In genomic region chr2L:1065038-1065437, dm6 we compare ENCODE assay signal across 1 fruit fly cellular context.
A peak's percentile ranks its signal among the peaks of the same experiment; 100 is the strongest.
TF ChIP-seq lines count a peak whose summit lies in the region.

No protein-coding gene starts in this region.

TF ChIP-seq in whole organism, embryonic, 481 proteins besides CTCF, POLR2A, EP300 and RAD21 (continued from another document and continues in another):
- 0 out of 2 replicates have a peak, but pooled peaks have one; percentile 24 for TF ChIP-seq sob (GFP tag; IDR thresholded peaks at IDR 0.05; lab: Robert Waterston, UW)
- no peak for TF ChIP-seq CG2120 (GFP tag; optimal IDR thresholded peaks at IDR 0.05; lab: Kevin White, UChicago)
- peak; percentile 62 for TF ChIP-seq Drgx (GFP tag; IDR thresholded peaks at IDR 0.05; lab: Robert Waterston, UW)
- TF ChIP-seq fd102C (GFP tag; optimal IDR thresholded peaks at IDR 0.05; lab: Kevin White, UChicago) = no peak
- no peak for TF ChIP-seq CG17359 (tag; optimal IDR thresholded peaks at IDR 0.05; lab: Kevin White, UChicago)
- no peak for TF ChIP-seq sqz (GFP tag; optimal IDR thresholded peaks at IDR 0.05; lab: Kevin White, UChicago)
- no peak for TF ChIP-seq wek (GFP tag; optimal IDR thresholded peaks at IDR 0.05; lab: Kevin White, UChicago)
- TF ChIP-seq CG31388 (GFP tag; optimal IDR thresholded peaks at IDR 0.05; lab: Kevin White, UChicago) = no peak
- TF ChIP-seq z (GFP tag; IDR thresholded peaks at IDR 0.05; lab: Robert Waterston, UW) = 0 out of 3 replicates have a peak, but pooled peaks have one; percentile 38
- peak; percentile 2 for TF ChIP-seq Chrac-16 (GFP tag; optimal IDR thresholded peaks at IDR 0.05; lab: Kevin White, UChicago)
- TF ChIP-seq Pdp1 (GFP tag; optimal IDR thresholded peaks at IDR 0.05; lab: Kevin White, UChicago) = no peak
- TF ChIP-seq bsh (GFP tag; optimal IDR thresholded peaks at IDR 0.05; lab: Kevin White, UChicago) = peak; percentile 30 to 75
- peak; percentile 23 for TF ChIP-seq CG18262 (tag; optimal IDR thresholded peaks at IDR 0.05; lab: Kevin White, UChicago)
- TF ChIP-seq rib (GFP tag; IDR thresholded peaks at IDR 0.05; lab: Robert Waterston, UW) = no peak
- no peak for TF ChIP-seq CG18619 (GFP tag; optimal IDR thresholded peaks at IDR 0.05; lab: Kevin White, UChicago)
- TF ChIP-seq CG17912 (GFP tag; optimal IDR thresholded peaks at IDR 0.05; lab: Kevin White, UChicago) = no peak
- no peak for TF ChIP-seq trh (GFP tag; optimal IDR thresholded peaks at IDR 0.05; lab: Kevin White, UChicago)
- TF ChIP-seq B-H1 (GFP tag; IDR thresholded peaks at IDR 0.05; lab: Robert Waterston, UW) = no peak
- no peak for TF ChIP-seq grau (tag; optimal IDR thresholded peaks at IDR 0.05; lab: Kevin White, UChicago)
- TF ChIP-seq Ssrp (tag; optimal IDR thresholded peaks at IDR 0.05; lab: Kevin White, UChicago) = peak; percentile 33
- no peak for TF ChIP-seq tna (GFP tag; IDR thresholded peaks at IDR 0.05; lab: Robert Waterston, UW; ENCODE audit: partially characterized antibody)
- no peak for TF ChIP-seq Sox100B (GFP tag; optimal IDR thresholded peaks at IDR 0.05; lab: Kevin White, UChicago)
- TF ChIP-seq CG12744 (GFP tag; optimal IDR thresholded peaks at IDR 0.05; lab: Kevin White, UChicago) = no peak
- TF ChIP-seq dpn (GFP tag; optimal IDR thresholded peaks at IDR 0.05; lab: Kevin White, UChicago) = no peak
- TF ChIP-seq kah (GFP tag; optimal IDR thresholded peaks at IDR 0.05; lab: Kevin White, UChicago) = no peak
- TF ChIP-seq Hmx (GFP tag; optimal IDR thresholded peaks at IDR 0.05; lab: Kevin White, UChicago) = no peak
- TF ChIP-seq Elba2 (GFP tag; optimal IDR thresholded peaks at IDR 0.05; lab: Kevin White, UChicago) = no peak
- no peak for TF ChIP-seq CG16779 (GFP tag; IDR thresholded peaks at IDR 0.05; lab: Robert Waterston, UW)
- no peak for TF ChIP-seq pfk (GFP tag; optimal IDR thresholded peaks at IDR 0.05; lab: Kevin White, UChicago)
- TF ChIP-seq br (optimal IDR thresholded peaks at IDR 0.05; lab: Kevin White, UChicago) = no peak
- TF ChIP-seq CHES-1-like (GFP tag; optimal IDR thresholded peaks at IDR 0.05; lab: Kevin White, UChicago) = no peak
- TF ChIP-seq CG4404 (GFP tag; IDR thresholded peaks at IDR 0.05; lab: Robert Waterston, UW) = no peak
- no peak for TF ChIP-seq HLH4C (GFP tag; IDR thresholded peaks at IDR 0.05; lab: Robert Waterston, UW; ENCODE audit: partially characterized antibody)
- no peak for TF ChIP-seq scrt (GFP tag; optimal IDR thresholded peaks at IDR 0.05; lab: Kevin White, UChicago)
- no peak for TF ChIP-seq prd (optimal IDR thresholded peaks at IDR 0.05; lab: Kevin White, UChicago)
- TF ChIP-seq prd (GFP tag; IDR thresholded peaks at IDR 0.05; lab: Robert Waterston, UW) = peak; percentile 42; the same call in 2 of the 3 replicates
- no peak for TF ChIP-seq hb (GFP tag; IDR thresholded peaks at IDR 0.05; lab: Robert Waterston, UW; ENCODE audit: partially characterized antibody)
- TF ChIP-seq CG17829 (tag; optimal IDR thresholded peaks at IDR 0.05; lab: Kevin White, UChicago) = no peak
- no peak for TF ChIP-seq bowl (GFP tag; IDR thresholded peaks at IDR 0.05; lab: Robert Waterston, UW)
- TF ChIP-seq Ets65A (GFP tag; lab: Kevin White, UChicago) = peak; percentile 87
- no peak for TF ChIP-seq Neu2 (GFP tag; optimal IDR thresholded peaks at IDR 0.05; lab: Kevin White, UChicago; ENCODE audit: borderline replicate concordance)
- no peak for TF ChIP-seq unc-4 (GFP tag; IDR thresholded peaks at IDR 0.05; lab: Robert Waterston, UW; ENCODE audit: partially characterized antibody)
- no peak for TF ChIP-seq CG2116 (GFP tag; optimal IDR thresholded peaks at IDR 0.05; lab: Kevin White, UChicago)
- no peak for TF ChIP-seq Poxn (GFP tag; IDR thresholded peaks at IDR 0.05; lab: Robert Waterston, UW)
- TF ChIP-seq CG7745 (tag; optimal IDR thresholded peaks at IDR 0.05; lab: Kevin White, UChicago) = no peak
- no peak for TF ChIP-seq CG1529 (GFP tag; optimal IDR thresholded peaks at IDR 0.05; lab: Kevin White, UChicago)
- 0 out of 3 replicates have a peak, but pooled peaks have one; percentile 49 for TF ChIP-seq zfh1 (GFP tag; IDR thresholded peaks at IDR 0.05; lab: Robert Waterston, UW)
- TF ChIP-seq nom (GFP tag; optimal IDR thresholded peaks at IDR 0.05; lab: Kevin White, UChicago) = peak; percentile 47
- TF ChIP-seq CkIIα-i1 (GFP tag; IDR thresholded peaks at IDR 0.05; lab: Robert Waterston, UW) = no peak
- TF ChIP-seq slp2 (GFP tag; optimal IDR thresholded peaks at IDR 0.05; lab: Kevin White, UChicago) = no peak
- TF ChIP-seq D19A (tag; optimal IDR thresholded peaks at IDR 0.05; lab: Kevin White, UChicago) = no peak
- no peak for TF ChIP-seq ftz-f1 (GFP tag; optimal IDR thresholded peaks at IDR 0.05; lab: Kevin White, UChicago)
- TF ChIP-seq sr (GFP tag; IDR thresholded peaks at IDR 0.05; lab: Robert Waterston, UW) = no peak
- TF ChIP-seq tx (GFP tag; optimal IDR thresholded peaks at IDR 0.05; lab: Kevin White, UChicago) = no peak
- no peak for TF ChIP-seq D19B (GFP tag; optimal IDR thresholded peaks at IDR 0.05; lab: Kevin White, UChicago)
- TF ChIP-seq dati (GFP tag; IDR thresholded peaks at IDR 0.05; lab: Robert Waterston, UW) = no peak
- no peak for TF ChIP-seq CG4424 (GFP tag; optimal IDR thresholded peaks at IDR 0.05; lab: Kevin White, UChicago)
- no peak for TF ChIP-seq ap (GFP tag; IDR thresholded peaks at IDR 0.05; lab: Robert Waterston, UW)
- TF ChIP-seq CG7963 (GFP tag; IDR thresholded peaks at IDR 0.05; lab: Robert Waterston, UW; ENCODE audit: partially characterized antibody) = no peak
- TF ChIP-seq Oaz (GFP tag; IDR thresholded peaks at IDR 0.05; lab: Robert Waterston, UW) = no peak
- TF ChIP-seq aop (GFP tag; IDR thresholded peaks at IDR 0.05; lab: Robert Waterston, UW) = no peak
- TF ChIP-seq CG10565 (GFP tag; optimal IDR thresholded peaks at IDR 0.05; lab: Kevin White, UChicago) = no peak
- no peak for TF ChIP-seq nerfin-1 (tag; optimal IDR thresholded peaks at IDR 0.05; lab: Kevin White, UChicago)
- no peak for TF ChIP-seq luna (GFP tag; optimal IDR thresholded peaks at IDR 0.05; lab: Kevin White, UChicago)
- no peak for TF ChIP-seq sug (tag; optimal IDR thresholded peaks at IDR 0.05; lab: Kevin White, UChicago)
- TF ChIP-seq wor (GFP tag; IDR thresholded peaks at IDR 0.05; lab: Robert Waterston, UW) = no peak
- no peak for TF ChIP-seq knrl (GFP tag; IDR thresholded peaks at IDR 0.05; lab: Robert Waterston, UW; ENCODE audit: partially characterized antibody)
- TF ChIP-seq Opbp (GFP tag; IDR thresholded peaks at IDR 0.05; lab: Robert Waterston, UW; ENCODE audit: partially characterized antibody) = no peak
- no peak for TF ChIP-seq Ravus (GFP tag; IDR thresholded peaks at IDR 0.05; lab: Robert Waterston, UW)
- TF ChIP-seq CG3838 (GFP tag; optimal IDR thresholded peaks at IDR 0.05; lab: Kevin White, UChicago) = no peak
- no peak for TF ChIP-seq ind (GFP tag; optimal IDR thresholded peaks at IDR 0.05; lab: Kevin White, UChicago)
- TF ChIP-seq CG17385 (GFP tag; optimal IDR thresholded peaks at IDR 0.05; lab: Kevin White, UChicago) = no peak
- TF ChIP-seq stwl (tag; optimal IDR thresholded peaks at IDR 0.05; lab: Kevin White, UChicago) = no peak
- no peak for TF ChIP-seq CG12299 (tag; optimal IDR thresholded peaks at IDR 0.05; lab: Kevin White, UChicago)
- no peak for TF ChIP-seq CG9797 (GFP tag; optimal IDR thresholded peaks at IDR 0.05; lab: Kevin White, UChicago)
- no peak for TF ChIP-seq CG17568 (GFP tag; optimal IDR thresholded peaks at IDR 0.05; lab: Kevin White, UChicago)
- no peak for TF ChIP-seq CG12769 (tag; optimal IDR thresholded peaks at IDR 0.05; lab: Kevin White, UChicago)
- TF ChIP-seq Hr39 (optimal IDR thresholded peaks at IDR 0.05; lab: Kevin White, UChicago) = no peak
- no peak for TF ChIP-seq CG30020 (tag; optimal IDR thresholded peaks at IDR 0.05; lab: Kevin White, UChicago)
- TF ChIP-seq CG12942 (GFP tag; optimal IDR thresholded peaks at IDR 0.05; lab: Kevin White, UChicago) = no peak
- no peak for TF ChIP-seq CG6765 (GFP tag; optimal IDR thresholded peaks at IDR 0.05; lab: Kevin White, UChicago)
- no peak for TF ChIP-seq en (GFP tag; optimal IDR thresholded peaks at IDR 0.05; lab: Kevin White, UChicago)
- no peak for TF ChIP-seq CG9876 (GFP tag; optimal IDR thresholded peaks at IDR 0.05; lab: Kevin White, UChicago)
- no peak for TF ChIP-seq CG31224 (GFP tag; IDR thresholded peaks at IDR 0.05; lab: Robert Waterston, UW)
- no peak for TF ChIP-seq ham (GFP tag; IDR thresholded peaks at IDR 0.05; lab: Robert Waterston, UW)
- no peak for TF ChIP-seq ems (GFP tag; optimal IDR thresholded peaks at IDR 0.05; lab: Kevin White, UChicago)
- TF ChIP-seq CG4328 (GFP tag; optimal IDR thresholded peaks at IDR 0.05; lab: Kevin White, UChicago) = no peak
- TF ChIP-seq CG9215 (GFP tag; IDR thresholded peaks at IDR 0.05; lab: Robert Waterston, UW) = no peak
- no peak for TF ChIP-seq inv (GFP tag; IDR thresholded peaks at IDR 0.05; lab: Robert Waterston, UW; ENCODE audit: partially characterized antibody)
- no peak for TF ChIP-seq toy (GFP tag; IDR thresholded peaks at IDR 0.05; lab: Robert Waterston, UW)
- no peak for TF ChIP-seq CG7556 (GFP tag; optimal IDR thresholded peaks at IDR 0.05; lab: Kevin White, UChicago)
- TF ChIP-seq CG12659 (GFP tag; optimal IDR thresholded peaks at IDR 0.05; lab: Kevin White, UChicago) = no peak
- TF ChIP-seq ato (GFP tag; IDR thresholded peaks at IDR 0.05; lab: Robert Waterston, UW; ENCODE audit: partially characterized antibody) = no peak
- no peak for TF ChIP-seq ken (GFP tag; IDR thresholded peaks at IDR 0.05; lab: Robert Waterston, UW)
- no peak for TF ChIP-seq CG6654 (GFP tag; optimal IDR thresholded peaks at IDR 0.05; lab: Kevin White, UChicago)
- no peak for TF ChIP-seq Fer2 (tag; optimal IDR thresholded peaks at IDR 0.05; lab: Kevin White, UChicago)
- TF ChIP-seq CG4282 (GFP tag; optimal IDR thresholded peaks at IDR 0.05; lab: Kevin White, UChicago) = no peak
- 0 out of 3 replicates have a peak, but pooled peaks have one; percentile 29 for TF ChIP-seq ase (GFP tag; IDR thresholded peaks at IDR 0.05; lab: Robert Waterston, UW)
- TF ChIP-seq chinmo (GFP tag; IDR thresholded peaks at IDR 0.05; lab: Robert Waterston, UW; ENCODE audit: partially characterized antibody) = no peak
- no peak for TF ChIP-seq CG10431 (GFP tag; optimal IDR thresholded peaks at IDR 0.05; lab: Kevin White, UChicago)
- TF ChIP-seq CG10654 (GFP tag; optimal IDR thresholded peaks at IDR 0.05; lab: Kevin White, UChicago) = no peak
- no peak for TF ChIP-seq HLH54F (GFP tag; optimal IDR thresholded peaks at IDR 0.05; lab: Kevin White, UChicago)
- TF ChIP-seq CG18011 (GFP tag; optimal IDR thresholded peaks at IDR 0.05; lab: Kevin White, UChicago) = no peak
- TF ChIP-seq NC2α (GFP tag; optimal IDR thresholded peaks at IDR 0.05; lab: Kevin White, UChicago) = no peak
- no peak for TF ChIP-seq HLHmδ (GFP tag; optimal IDR thresholded peaks at IDR 0.05; lab: Kevin White, UChicago)
- no peak for TF ChIP-seq CG4730 (GFP tag; IDR thresholded peaks at IDR 0.05; lab: Robert Waterston, UW)
- peak; percentile 20 for TF ChIP-seq CG2712 (tag; optimal IDR thresholded peaks at IDR 0.05; lab: Kevin White, UChicago)
- 0 out of 2 replicates have a peak, but pooled peaks have one; percentile 7 for TF ChIP-seq CG11247 (GFP tag; IDR thresholded peaks at IDR 0.05; lab: Robert Waterston, UW)
- TF ChIP-seq az2 (GFP tag; optimal IDR thresholded peaks at IDR 0.05; lab: Kevin White, UChicago) = no peak
- TF ChIP-seq eyg (GFP tag; optimal IDR thresholded peaks at IDR 0.05; lab: Kevin White, UChicago) = no peak
- no peak for TF ChIP-seq ewg (GFP tag; optimal IDR thresholded peaks at IDR 0.05; lab: Kevin White, UChicago)
- TF ChIP-seq CG10979 (tag; optimal IDR thresholded peaks at IDR 0.05; lab: Kevin White, UChicago) = peak; percentile 31
- TF ChIP-seq Gsc (GFP tag; IDR thresholded peaks at IDR 0.05; lab: Robert Waterston, UW) = no peak
- TF ChIP-seq fu2 (GFP tag; optimal IDR thresholded peaks at IDR 0.05; lab: Kevin White, UChicago) = no peak
- no peak for TF ChIP-seq ac (GFP tag; optimal IDR thresholded peaks at IDR 0.05; lab: Kevin White, UChicago)
- no peak for TF ChIP-seq Doc2 (GFP tag; IDR thresholded peaks at IDR 0.05; lab: Robert Waterston, UW)
- no peak for TF ChIP-seq pzg (GFP tag; optimal IDR thresholded peaks at IDR 0.05; lab: Kevin White, UChicago)
- no peak for TF ChIP-seq gcm (GFP tag; optimal IDR thresholded peaks at IDR 0.05; lab: Kevin White, UChicago)
- no peak for TF ChIP-seq vnd (GFP tag; IDR thresholded peaks at IDR 0.05; lab: Robert Waterston, UW; ENCODE audit: partially characterized antibody)
- no peak for TF ChIP-seq CG10959 (GFP tag; IDR thresholded peaks at IDR 0.05; lab: Robert Waterston, UW)
- TF ChIP-seq cg (GFP tag; optimal IDR thresholded peaks at IDR 0.05; lab: Kevin White, UChicago) = no peak
- TF ChIP-seq CG9727 (GFP tag; optimal IDR thresholded peaks at IDR 0.05; lab: Kevin White, UChicago) = no peak
- TF ChIP-seq Lim3 (GFP tag; IDR thresholded peaks at IDR 0.05; lab: Robert Waterston, UW) = no peak
- TF ChIP-seq YL-1 (GFP tag; optimal IDR thresholded peaks at IDR 0.05; lab: Kevin White, UChicago) = no peak
- peak; percentile 32 for TF ChIP-seq Blimp-1 (GFP tag; optimal IDR thresholded peaks at IDR 0.05; lab: Kevin White, UChicago)
- no peak for TF ChIP-seq CG8359 (GFP tag; optimal IDR thresholded peaks at IDR 0.05; lab: Kevin White, UChicago; ENCODE audit: borderline replicate concordance)
- no peak for TF ChIP-seq cwo (GFP tag; optimal IDR thresholded peaks at IDR 0.05; lab: Kevin White, UChicago)
- no peak for TF ChIP-seq CG12071 (GFP tag; optimal IDR thresholded peaks at IDR 0.05; lab: Kevin White, UChicago)
- TF ChIP-seq CG17186 (GFP tag; optimal IDR thresholded peaks at IDR 0.05; lab: Kevin White, UChicago) = no peak
- no peak for TF ChIP-seq mirr (GFP tag; optimal IDR thresholded peaks at IDR 0.05; lab: Kevin White, UChicago)
- no peak for TF ChIP-seq Dbx (GFP tag; IDR thresholded peaks at IDR 0.05; lab: Robert Waterston, UW)
- no peak for TF ChIP-seq Asciz (GFP tag; optimal IDR thresholded peaks at IDR 0.05; lab: Kevin White, UChicago)
- TF ChIP-seq CG11695 (GFP tag; IDR thresholded peaks at IDR 0.05; lab: Robert Waterston, UW) = no peak
- peak; percentile 45 for TF ChIP-seq lbe (GFP tag; optimal IDR thresholded peaks at IDR 0.05; lab: Kevin White, UChicago)
- TF ChIP-seq pita (GFP tag; optimal IDR thresholded peaks at IDR 0.05; lab: Kevin White, UChicago) = no peak
- no peak for TF ChIP-seq Doc3 (GFP tag; IDR thresholded peaks at IDR 0.05; lab: Robert Waterston, UW; ENCODE audit: partially characterized antibody)
- no peak for TF ChIP-seq gsb (GFP tag; IDR thresholded peaks at IDR 0.05; lab: Robert Waterston, UW)
- no peak for TF ChIP-seq gro (GFP tag; optimal IDR thresholded peaks at IDR 0.05; lab: Kevin White, UChicago)
